Worm (Caenorhabditis elegans) whole organism, L1 larva: Measurements from ENCODE around the gene maph-1.3.

Experiments used
- C04F5.9 ChIP-seq: sonication (generic microtip); optimal IDR thresholded peaks from 2 replicates; lab custom pipeline; 2016; ENCODE audit warnings: missing genetic modification characterization, missing compliant biosample characterization
- C16A3.4 ChIP-seq: fragments of 150-350 bp; optimal IDR thresholded peaks from 2 replicates; lab custom pipeline; 2014; ENCODE audit warnings: missing biosample characterization, missing genetic modification characterization
- C34B4.2 ChIP-seq: sonication (generic microtip); optimal IDR thresholded peaks from 2 replicates; lab custom pipeline; 2017; ENCODE audit warnings: mild to moderate bottlenecking, missing genetic modification characterization, missing compliant biosample characterization
- F16B12.6 ChIP-seq: fragments of 150-350 bp; optimal IDR thresholded peaks from 2 replicates; lab custom pipeline; 2014; ENCODE audit warnings: missing biosample characterization, missing genetic modification characterization
- Y116A8C.19 ChIP-seq: sonication (generic microtip); optimal IDR thresholded peaks from 2 replicates; lab custom pipeline; 2016; ENCODE audit warnings: missing compliant biosample characterization, missing genetic modification characterization, borderline replicate concordance
- aha-1 ChIP-seq: fragments of 150-350 bp; optimal IDR thresholded peaks from 2 replicates; lab custom pipeline; 2014; ENCODE audit warnings: missing biosample characterization, missing genetic modification characterization
- blmp-1 ChIP-seq: fragments of 150-350 bp; optimal IDR thresholded peaks from 2 replicates; lab custom pipeline; 2014; ENCODE audit warnings: missing biosample characterization, missing genetic modification characterization
- ceh-8 ChIP-seq: fragments of 200-800 bp; sonication (Bioruptor generic); optimal IDR thresholded peaks from 2 replicates; lab custom pipeline; 2018; ENCODE audit warnings: mild to moderate bottlenecking, missing genetic modification characterization, moderate library complexity, missing compliant biosample characterization
- ceh-82 ChIP-seq, 3 experiments: fragments of 150-350 bp in 1 of 3; sonication (generic microtip) in 2 of 3; optimal IDR thresholded peaks; 2 replicates each; lab custom pipeline; 2014 to 2017; ENCODE audit warnings: missing biosample characterization in 3 of 3, missing genetic modification characterization in 3 of 3
- ceh-90 ChIP-seq: sonication (generic microtip); optimal IDR thresholded peaks from 2 replicates; lab custom pipeline; 2016; ENCODE audit warnings: missing genetic modification characterization, missing compliant biosample characterization
- ces-1 ChIP-seq: fragments of 150-350 bp; optimal IDR thresholded peaks from 2 replicates; lab custom pipeline; 2014; ENCODE audit warnings: missing biosample characterization, missing genetic modification reagents, missing genetic modification characterization
- dsc-1 ChIP-seq: sonication (generic microtip); optimal IDR thresholded peaks from 2 replicates; lab custom pipeline; 2016; ENCODE audit warnings: mild to moderate bottlenecking, missing genetic modification characterization, missing compliant biosample characterization
- efl-3 ChIP-seq: fragments of 200-800 bp; sonication (Bioruptor generic); optimal IDR thresholded peaks from 2 replicates; lab custom pipeline; 2018; ENCODE audit warnings: mild to moderate bottlenecking, missing genetic modification characterization, missing compliant biosample characterization
- egl-27 ChIP-seq, 2 experiments: fragments of 150-350 bp in 1 of 2; sonication (generic microtip); optimal IDR thresholded peaks; 3 replicates each; lab custom pipeline; 2017 to 2018; ENCODE audit warnings: missing biosample characterization in 2 of 2, missing genetic modification characterization in 2 of 2, missing genetic modification reagents in 2 of 2
- elt-2 ChIP-seq: sonication (generic microtip); optimal IDR thresholded peaks from 2 replicates; lab custom pipeline; 2016; ENCODE audit warnings: missing genetic modification characterization, mild to moderate bottlenecking, inconsistent platforms, missing compliant biosample characterization, missing genetic modification reagents
- ets-5 ChIP-seq: fragments of 200-800 bp; sonication (Bioruptor generic); IDR thresholded peaks from 2 replicates; pipeline ENCODE4 v1.3.6; 2022; ENCODE audit warnings: missing genetic modification characterization, missing compliant biosample characterization
- fkh-10 ChIP-seq: sonication (generic microtip); optimal IDR thresholded peaks from 2 replicates; lab custom pipeline; 2017; ENCODE audit warnings: missing biosample characterization, missing genetic modification reagents, missing genetic modification characterization
- fkh-4 ChIP-seq: sonication (generic microtip); optimal IDR thresholded peaks from 2 replicates; lab custom pipeline; 2016; ENCODE audit warnings: missing compliant biosample characterization, missing genetic modification characterization, borderline replicate concordance
- fkh-8 ChIP-seq: sonication (generic microtip); optimal IDR thresholded peaks from 2 replicates; lab custom pipeline; 2016; ENCODE audit warnings: mild to moderate bottlenecking, missing genetic modification characterization, missing compliant biosample characterization
- fos-1 ChIP-seq: fragments of 150-350 bp; optimal IDR thresholded peaks from 2 replicates; lab custom pipeline; 2014; ENCODE audit warnings: missing biosample characterization, missing genetic modification characterization
- grh-1 ChIP-seq: fragments of 200-800 bp; sonication (Bioruptor generic); IDR thresholded peaks from 2 replicates; pipeline ENCODE4 v1.3.6; 2022; ENCODE audit warnings: missing genetic modification reagents, missing genetic modification characterization, missing compliant biosample characterization
- hlh-17 ChIP-seq: fragments of 200-800 bp; sonication (Bioruptor generic); optimal IDR thresholded peaks from 2 replicates; lab custom pipeline; 2018; ENCODE audit warnings: missing genetic modification characterization, mild to moderate bottlenecking, missing compliant biosample characterization, moderate library complexity, borderline replicate concordance
- hlh-4 ChIP-seq: sonication (generic microtip); optimal IDR thresholded peaks from 2 replicates; lab custom pipeline; 2016; ENCODE audit warnings: mild to moderate bottlenecking, missing genetic modification characterization, missing compliant biosample characterization
- irx-1 ChIP-seq: sonication (generic microtip); optimal IDR thresholded peaks from 2 replicates; lab custom pipeline; 2016; ENCODE audit warnings: missing genetic modification characterization, missing compliant biosample characterization
- isw-1 ChIP-seq: fragments of 200-800 bp; sonication (Bioruptor generic); IDR thresholded peaks from 2 replicates; pipeline ENCODE4 v1.3.6; 2022; ENCODE audit warnings: missing genetic modification characterization, missing compliant biosample characterization
- jun-1 ChIP-seq: fragments of 150-350 bp; optimal IDR thresholded peaks from 2 replicates; lab custom pipeline; 2014; ENCODE audit warnings: missing biosample characterization, missing genetic modification reagents, missing genetic modification characterization
- lin-14 ChIP-seq: fragments of 200-800 bp; sonication (Bioruptor generic); optimal IDR thresholded peaks from 2 replicates; lab custom pipeline; 2018; ENCODE audit warnings: mild to moderate bottlenecking, missing genetic modification characterization, moderate library complexity, missing compliant biosample characterization
- lin-35 ChIP-seq, 2 experiments: fragments of 150-350 bp; optimal IDR thresholded peaks; 2 replicates each; lab custom pipeline; 2014; ENCODE audit warnings: missing biosample characterization in 2 of 2, missing genetic modification characterization in 2 of 2, missing genetic modification reagents in 2 of 2
- lin-39 ChIP-seq: fragments of 150-350 bp; optimal IDR thresholded peaks from 2 replicates; lab custom pipeline; 2014; ENCODE audit warnings: missing biosample characterization, missing genetic modification reagents, missing genetic modification characterization
- mdl-1 ChIP-seq, 2 experiments: fragments of 150-350 bp; optimal IDR thresholded peaks; 2 replicates each; lab custom pipeline; 2014 to 2017; ENCODE audit warnings: missing biosample characterization in 2 of 2, missing genetic modification characterization in 2 of 2, inconsistent platforms in 1 of 2
- mef-2 ChIP-seq: fragments of 150-350 bp; optimal IDR thresholded peaks from 2 replicates; lab custom pipeline; 2014; ENCODE audit warnings: missing biosample characterization, missing genetic modification characterization
- nhr-12 ChIP-seq: sonication (generic microtip); optimal IDR thresholded peaks from 2 replicates; lab custom pipeline; 2017; ENCODE audit warnings: missing biosample characterization, missing genetic modification characterization
- nhr-19 ChIP-seq: fragments of 200-800 bp; sonication (Bioruptor generic); conservative IDR thresholded peaks from 2 replicates; pipeline ENCODE4 v1.3.6; 2022; ENCODE audit warnings: missing genetic modification characterization, missing compliant biosample characterization
- nhr-20 ChIP-seq: sonication (generic microtip); optimal IDR thresholded peaks from 2 replicates; lab custom pipeline; 2016; ENCODE audit warnings: mild to moderate bottlenecking, missing genetic modification characterization, missing compliant biosample characterization
- nhr-28 ChIP-seq: fragments of 150-350 bp; optimal IDR thresholded peaks from 2 replicates; lab custom pipeline; 2014; ENCODE audit warnings: missing biosample characterization, missing genetic modification characterization
- nhr-85 ChIP-seq: sonication (generic microtip); peaks from one replicate; lab custom pipeline; 2016; ENCODE audit warnings: missing genetic modification characterization, inconsistent platforms, missing compliant biosample characterization
- nhr-90 ChIP-seq: sonication (generic microtip); optimal IDR thresholded peaks from 2 replicates; lab custom pipeline; 2016; ENCODE audit warnings: mild to moderate bottlenecking, missing genetic modification characterization, missing compliant biosample characterization; ENCODE audit not compliant: poor library complexity
- pag-3 ChIP-seq: sonication (generic microtip); optimal IDR thresholded peaks from 2 replicates; lab custom pipeline; 2017; ENCODE audit warnings: missing genetic modification characterization, mild to moderate bottlenecking, missing compliant biosample characterization, antibody characterized with exemption, borderline replicate concordance; ENCODE audit not compliant: insufficient read depth
- pqm-1 ChIP-seq: sonication (generic microtip); optimal IDR thresholded peaks from 3 replicates; lab custom pipeline; 2017; ENCODE audit warnings: missing biosample characterization, missing genetic modification characterization
- rnt-1 ChIP-seq: sonication (generic microtip); optimal IDR thresholded peaks from 2 replicates; lab custom pipeline; 2016; ENCODE audit warnings: mild to moderate bottlenecking, missing genetic modification characterization, moderate library complexity, missing compliant biosample characterization
- skn-1 ChIP-seq: fragments of 150-350 bp; optimal IDR thresholded peaks from 2 replicates; lab custom pipeline; 2014; ENCODE audit warnings: missing biosample characterization, missing genetic modification characterization
- snpc-4 ChIP-seq: fragments of 150-350 bp; optimal IDR thresholded peaks from 2 replicates; lab custom pipeline; 2014; ENCODE audit warnings: missing biosample characterization, missing genetic modification characterization
- sox-4 ChIP-seq: sonication (generic microtip); optimal IDR thresholded peaks from 2 replicates; lab custom pipeline; 2016; ENCODE audit warnings: missing genetic modification characterization, missing compliant biosample characterization
- sup-37 ChIP-seq: fragments of 200-800 bp; sonication (Bioruptor generic); optimal IDR thresholded peaks from 2 replicates; lab custom pipeline; 2018; ENCODE audit warnings: mild to moderate bottlenecking, missing genetic modification characterization, missing compliant biosample characterization
- swsn-7 ChIP-seq: sonication (generic microtip); optimal IDR thresholded peaks from 2 replicates; lab custom pipeline; 2016; ENCODE audit warnings: missing genetic modification characterization, missing compliant biosample characterization
- tlp-1 ChIP-seq: fragments of 150-350 bp; optimal IDR thresholded peaks from 2 replicates; lab custom pipeline; 2014; ENCODE audit warnings: missing biosample characterization, missing genetic modification characterization
- unc-130 ChIP-seq: fragments of 150-350 bp; optimal IDR thresholded peaks from 2 replicates; lab custom pipeline; 2017; ENCODE audit warnings: missing biosample characterization, missing genetic modification characterization, inconsistent platforms
- unc-86 ChIP-seq: sonication (generic microtip); optimal IDR thresholded peaks from 2 replicates; lab custom pipeline; 2016; ENCODE audit warnings: missing genetic modification characterization, missing compliant biosample characterization
- unc-98 ChIP-seq: fragments of 200-800 bp; sonication (Bioruptor generic); IDR thresholded peaks from 2 replicates; pipeline ENCODE4 v1.3.6; 2022; ENCODE audit warnings: missing genetic modification characterization, missing compliant biosample characterization
- zip-4 ChIP-seq: fragments of 200-800 bp; sonication (Bioruptor generic); optimal IDR thresholded peaks from 2 replicates; lab custom pipeline; 2018; ENCODE audit warnings: mild to moderate bottlenecking, missing genetic modification characterization, moderate library complexity, missing compliant biosample characterization
- ztf-11 ChIP-seq, 2 experiments: sonication (generic microtip); optimal IDR thresholded peaks; 2 replicates each; lab custom pipeline; 2016 to 2017; ENCODE audit warnings: missing genetic modification characterization in 2 of 2, missing biosample characterization in 1 of 2, missing compliant biosample characterization in 1 of 2
- ztf-4 ChIP-seq: fragments of 150-350 bp; optimal IDR thresholded peaks from 2 replicates; lab custom pipeline; 2014; ENCODE audit warnings: missing biosample characterization, missing genetic modification characterization

Gene maph-1.3

DNA sequence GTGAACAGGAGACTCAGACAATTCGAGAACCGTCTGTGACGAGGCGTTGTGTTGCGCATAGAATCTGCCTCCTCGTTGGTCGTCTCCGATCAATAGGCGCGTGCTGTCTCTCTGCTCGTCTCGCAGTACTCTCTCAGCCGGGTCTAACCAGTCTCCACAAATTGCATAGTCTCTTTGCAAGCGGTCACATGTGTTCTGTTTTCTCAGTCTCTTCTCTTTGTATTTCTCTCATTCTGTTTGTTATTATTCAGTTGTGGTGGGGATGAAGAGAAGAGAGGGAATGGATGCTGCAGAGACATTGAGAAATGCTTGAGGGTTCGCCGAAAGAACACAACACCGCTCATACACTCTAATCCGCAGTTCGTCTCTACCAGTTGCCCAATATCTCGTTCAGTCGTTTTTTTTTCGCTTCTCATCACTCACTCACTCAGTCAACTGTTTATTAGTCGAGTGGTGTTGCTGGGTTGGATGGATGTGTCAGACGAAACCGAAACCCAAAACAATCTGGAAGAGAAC lies 43.3 kb upstream of the maph-1.3 start (continued):
- TF ChIP-seq fkh-10 (GFP tag; lab: Kevin White, UChicago) (peak; percentile 98), snpc-4 (tag; lab: Kevin White, UChicago) (peak; percentile 78), nhr-20 (tag; lab: Kevin White, UChicago) (peak; percentile 98), ets-5 (GFP tag; lab: Robert Waterston, UW) (no peak), lin-14 (GFP tag; lab: Kevin White, UChicago) (peak; percentile 100), sup-37 (GFP tag; lab: Kevin White, UChicago) (peak; percentile 79), rnt-1 (tag; lab: Kevin White, UChicago) (peak; percentile 92), fkh-8 (tag; lab: Kevin White, UChicago) (peak; percentile 98), irx-1 (tag; lab: Kevin White, UChicago) (peak; percentile 90), ztf-4 (tag; lab: Kevin White, UChicago) (peak; percentile 97), skn-1 (tag; lab: Kevin White, UChicago) (peak; percentile 90), hlh-17 (GFP tag; lab: Kevin White, UChicago) (no peak), lin-35 (GFP tag; optimal IDR thresholded peaks at IDR 0.05; lab: Kevin White, UChicago) (peak; percentile 86 to 89), pqm-1 (tag; lab: Kevin White, UChicago) (peak; percentile 57), nhr-85 (tag; lab: Kevin White, UChicago) (peak; percentile 98), aha-1 (peak; percentile 79), sox-4 (tag; lab: Kevin White, UChicago) (peak; percentile 79), fos-1 (tag; lab: Kevin White, UChicago) (peak; percentile 96), F16B12.6 (tag; lab: Kevin White, UChicago) (peak; percentile 51), ztf-11 (tag; optimal IDR thresholded peaks at IDR 0.05; lab: Kevin White, UChicago) (peak in 1 of 2 experiments; percentile 77), jun-1 (tag; lab: Kevin White, UChicago) (peak; percentile 94), unc-98 (no peak), C16A3.4 (peak; percentile 91), C04F5.9 (peak; percentile 43), C34B4.2 (tag; lab: Kevin White, UChicago) (no peak), ceh-90 (tag; lab: Kevin White, UChicago) (no peak), fkh-4 (tag; lab: Kevin White, UChicago) (peak; percentile 33), zip-4 (GFP tag; lab: Kevin White, UChicago) (peak; percentile 73), egl-27 (tag; optimal IDR thresholded peaks at IDR 0.05; lab: Kevin White, UChicago) (peak; percentile 93 to 96), mdl-1 (tag; optimal IDR thresholded peaks at IDR 0.05; lab: Kevin White, UChicago) (peak; percentile 96 to 100), nhr-90 (tag; lab: Kevin White, UChicago) (peak; percentile 89), blmp-1 (tag; lab: Kevin White, UChicago) (peak; percentile 89), pag-3 (peak; percentile 51), isw-1 (peak; percentile 90), grh-1 (peak; percentile 90), lin-39 (tag; lab: Kevin White, UChicago) (peak; percentile 77), ceh-82 (tag; optimal IDR thresholded peaks at IDR 0.05; lab: Kevin White, UChicago) (peak; percentile 78 to 97 (median 93)), nhr-19 (GFP tag; lab: Robert Waterston, UW) (peak; percentile 95), elt-2 (tag; lab: Kevin White, UChicago) (peak; percentile 62), dsc-1 (tag; lab: Kevin White, UChicago) (peak; percentile 90), swsn-7 (tag; lab: Kevin White, UChicago) (peak; percentile 97), nhr-12 (peak; percentile 45), efl-3 (GFP tag; lab: Kevin White, UChicago) (no peak), hlh-4 (no peak), Y116A8C.19 (tag; lab: Kevin White, UChicago) (no peak), unc-130 (tag; lab: Kevin White, UChicago) (peak; percentile 91), ces-1 (GFP tag; lab: Kevin White, UChicago) (no peak), ceh-8 (GFP tag; lab: Kevin White, UChicago) (peak; percentile 89), unc-86 (tag; lab: Kevin White, UChicago) (peak; percentile 97), nhr-28 (tag; lab: Kevin White, UChicago) (peak; percentile 61), mef-2 (peak; percentile 90), tlp-1 (tag; lab: Kevin White, UChicago) (no peak)
